Worm (Caenorhabditis elegans) whole organism, early embryonic: ENCODE results near the gene K02D10.4.

ENCODE experiments used
- B0310.2 ChIP-seq: sonication (generic microtip); optimal IDR thresholded peaks from 2 replicates; lab custom pipeline; 2016; ENCODE audit warnings: mild to moderate bottlenecking, missing genetic modification characterization, missing compliant biosample characterization
- F13C5.2 ChIP-seq: sonication (generic microtip); optimal IDR thresholded peaks from 2 replicates; lab custom pipeline; 2017; ENCODE audit warnings: mild to moderate bottlenecking, missing genetic modification characterization, inconsistent platforms, missing compliant biosample characterization
- aly-1 ChIP-seq: sonication (generic microtip); optimal IDR thresholded peaks from 2 replicates; lab custom pipeline; 2016; ENCODE audit warnings: missing genetic modification characterization, missing compliant biosample characterization
- ama-1 ChIP-seq: fragments of 150-350 bp; optimal IDR thresholded peaks from 2 replicates; lab custom pipeline; 2014
- ceh-13 ChIP-seq: fragments of 200-800 bp; sonication (Bioruptor generic); optimal IDR thresholded peaks from 2 replicates; lab custom pipeline; 2018; ENCODE audit warnings: mild to moderate bottlenecking, missing genetic modification characterization, missing compliant biosample characterization
- ceh-36 ChIP-seq: sonication (generic microtip); optimal IDR thresholded peaks from 2 replicates; lab custom pipeline; 2016; ENCODE audit warnings: missing genetic modification characterization, inconsistent platforms, missing compliant biosample characterization
- ets-7 ChIP-seq: sonication (generic microtip); optimal IDR thresholded peaks from 2 replicates; lab custom pipeline; 2016; ENCODE audit warnings: missing genotype, missing genetic modification characterization, missing compliant biosample characterization
- flt-1 ChIP-seq: fragments of 200-800 bp; sonication (Bioruptor generic); IDR thresholded peaks from 2 replicates; pipeline ENCODE4 v1.3.6; 2022; ENCODE audit warnings: missing genetic modification characterization, missing compliant biosample characterization
- hmbx-1 ChIP-seq: sonication (generic microtip); optimal IDR thresholded peaks from 2 replicates; lab custom pipeline; 2016; ENCODE audit warnings: mild to moderate bottlenecking, missing genetic modification characterization, missing compliant biosample characterization
- hmg-4 ChIP-seq: fragments of 200-800 bp; sonication (Bioruptor generic); optimal IDR thresholded peaks from 2 replicates; lab custom pipeline; 2018; ENCODE audit warnings: mild to moderate bottlenecking, missing genetic modification characterization, missing compliant biosample characterization
- hnd-1 ChIP-seq: sonication (generic microtip); optimal IDR thresholded peaks from 2 replicates; lab custom pipeline; 2016; ENCODE audit warnings: missing genetic modification characterization, missing compliant biosample characterization
- pes-1 ChIP-seq: fragments of 200-800 bp; sonication (Bioruptor generic); IDR thresholded peaks from 2 replicates; pipeline ENCODE4 v1.3.6; 2022; ENCODE audit warnings: missing genetic modification reagents, missing genetic modification characterization, missing compliant biosample characterization
- scrt-1 ChIP-seq: fragments of 200-800 bp; sonication (Bioruptor generic); IDR thresholded peaks from 2 replicates; pipeline ENCODE4 v1.3.6; 2022; ENCODE audit warnings: missing genetic modification characterization, missing compliant biosample characterization
- sea-1 ChIP-seq: fragments of 200-800 bp; sonication (Bioruptor generic); conservative IDR thresholded peaks from 2 replicates; pipeline ENCODE4 v1.3.6; 2022; ENCODE audit warnings: missing genetic modification characterization, missing compliant biosample characterization
- tbx-11 ChIP-seq: fragments of 200-800 bp; sonication (Bioruptor generic); IDR thresholded peaks from 2 replicates; pipeline ENCODE4 v1.3.6; 2022; ENCODE audit warnings: missing genetic modification characterization, missing compliant biosample characterization
- tbx-37 ChIP-seq: fragments of 200-800 bp; sonication (Bioruptor generic); conservative IDR thresholded peaks from 2 replicates; pipeline ENCODE4 v1.3.6; 2022; ENCODE audit warnings: missing genetic modification reagents, missing genetic modification characterization, missing compliant biosample characterization
- tra-4 ChIP-seq: sonication (generic microtip); optimal IDR thresholded peaks from 2 replicates; lab custom pipeline; 2017; ENCODE audit warnings: missing genetic modification characterization, missing compliant biosample characterization

The K02D10.4 gene

DNA sequence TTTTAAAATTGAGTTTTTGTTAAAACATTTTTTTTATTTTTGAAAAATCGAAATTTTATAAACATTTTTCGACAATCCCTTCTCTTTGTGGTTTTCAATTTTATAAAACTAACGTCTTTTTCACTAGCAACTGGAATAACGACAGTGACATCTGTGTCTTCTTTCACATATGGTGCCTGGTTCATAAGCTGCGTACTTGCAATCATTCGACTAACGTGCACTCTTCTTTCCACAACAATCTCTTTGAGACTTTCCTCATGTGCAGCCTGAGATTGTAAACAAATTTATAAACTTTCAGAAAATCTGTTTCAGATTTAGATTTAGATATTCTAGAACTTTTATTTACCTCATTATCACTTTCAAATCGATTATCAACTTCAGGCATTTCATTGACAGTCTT lies 14.8 kb downstream of the K02D10.4 start:
- TF ChIP-seq ceh-36 (tag; lab: Kevin White, UChicago), result no peak
- TF ChIP-seq aly-1 (tag; lab: Kevin White, UChicago), result no peak
- TF ChIP-seq hmbx-1 (tag; lab: Kevin White, UChicago), result no peak
- TF ChIP-seq B0310.2 (tag; lab: Kevin White, UChicago), result no peak
- TF ChIP-seq flt-1 (GFP tag; lab: Robert Waterston, UW), result no peak
- TF ChIP-seq ama-1 (lab: Kevin White, UChicago), result no peak
- no peak for TF ChIP-seq hnd-1 (tag; lab: Kevin White, UChicago)
- TF ChIP-seq hmg-4, result no peak
- TF ChIP-seq tbx-37 (GFP tag; lab: Robert Waterston, UW), result no peak
- no peak for TF ChIP-seq sea-1 (GFP tag; lab: Robert Waterston, UW)
- TF ChIP-seq pes-1 (GFP tag; lab: Robert Waterston, UW), result no peak
- no peak for TF ChIP-seq F13C5.2 (tag; lab: Kevin White, UChicago)
- no peak for TF ChIP-seq ets-7 (tag; lab: Kevin White, UChicago)
- no peak for TF ChIP-seq ceh-13
- no peak for TF ChIP-seq scrt-1

DNA sequence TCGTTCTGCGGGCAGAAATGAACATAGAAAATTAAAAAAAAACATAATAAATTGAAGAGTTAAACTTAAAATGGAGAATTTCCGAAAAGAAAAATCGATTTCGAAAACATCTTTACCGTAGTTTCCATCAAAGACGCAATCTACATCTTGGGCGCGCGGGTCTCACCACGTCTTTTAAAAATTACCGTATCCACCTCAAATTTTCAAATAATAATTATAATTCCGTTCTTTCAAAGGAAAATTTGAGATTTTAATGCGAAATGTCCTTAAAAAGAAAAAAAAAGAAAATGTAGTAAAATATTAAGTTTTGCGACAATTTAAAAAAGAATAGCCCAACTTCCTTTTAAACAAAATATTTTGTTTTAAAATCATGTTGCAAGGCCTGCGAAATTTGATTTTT lies 16.7 kb downstream of the K02D10.4 start:
- no peak for TF ChIP-seq hnd-1 (tag; lab: Kevin White, UChicago)
- no peak for TF ChIP-seq F13C5.2 (tag; lab: Kevin White, UChicago)
- no peak for TF ChIP-seq ceh-13
- no peak for TF ChIP-seq flt-1 (GFP tag; lab: Robert Waterston, UW)
- TF ChIP-seq tbx-11, result no peak
- no peak for TF ChIP-seq hmg-4
- no peak for TF ChIP-seq ceh-36 (tag; lab: Kevin White, UChicago)
- TF ChIP-seq ets-7 (tag; lab: Kevin White, UChicago), result no peak
- no peak for TF ChIP-seq tra-4 (tag; lab: Kevin White, UChicago)
- TF ChIP-seq sea-1 (GFP tag; lab: Robert Waterston, UW), result no peak
- no peak for TF ChIP-seq pes-1 (GFP tag; lab: Robert Waterston, UW)
- no peak for TF ChIP-seq B0310.2 (tag; lab: Kevin White, UChicago)

DNA sequence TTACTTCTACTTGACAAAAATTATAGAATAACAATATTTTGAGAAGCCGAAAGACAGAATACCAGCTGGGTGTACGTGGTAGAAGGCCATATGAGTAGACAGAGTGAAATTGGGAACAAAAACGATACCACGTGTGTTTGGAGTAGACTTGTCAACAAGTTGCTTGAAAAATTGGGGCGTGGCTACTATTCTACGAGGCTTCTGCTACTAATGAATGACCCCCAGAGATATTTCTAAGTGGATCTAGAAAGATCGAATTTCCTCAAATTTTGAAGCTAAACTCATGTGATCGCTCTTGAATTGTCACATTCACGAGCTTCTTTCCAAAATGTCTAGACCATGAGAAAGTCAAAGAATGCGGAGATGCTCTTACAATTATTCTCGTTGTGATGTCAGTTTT lies 17.8 kb downstream of the K02D10.4 start:
- TF ChIP-seq hmg-4 (no peak), tbx-11 (no peak), sea-1 (GFP tag; lab: Robert Waterston, UW) (no peak), flt-1 (GFP tag; lab: Robert Waterston, UW) (no peak), aly-1 (tag; lab: Kevin White, UChicago) (no peak), F13C5.2 (tag; lab: Kevin White, UChicago) (no peak), pes-1 (GFP tag; lab: Robert Waterston, UW) (no peak), ceh-13 (no peak), ceh-36 (tag; lab: Kevin White, UChicago) (no peak), tbx-37 (GFP tag; lab: Robert Waterston, UW) (no peak)

DNA sequence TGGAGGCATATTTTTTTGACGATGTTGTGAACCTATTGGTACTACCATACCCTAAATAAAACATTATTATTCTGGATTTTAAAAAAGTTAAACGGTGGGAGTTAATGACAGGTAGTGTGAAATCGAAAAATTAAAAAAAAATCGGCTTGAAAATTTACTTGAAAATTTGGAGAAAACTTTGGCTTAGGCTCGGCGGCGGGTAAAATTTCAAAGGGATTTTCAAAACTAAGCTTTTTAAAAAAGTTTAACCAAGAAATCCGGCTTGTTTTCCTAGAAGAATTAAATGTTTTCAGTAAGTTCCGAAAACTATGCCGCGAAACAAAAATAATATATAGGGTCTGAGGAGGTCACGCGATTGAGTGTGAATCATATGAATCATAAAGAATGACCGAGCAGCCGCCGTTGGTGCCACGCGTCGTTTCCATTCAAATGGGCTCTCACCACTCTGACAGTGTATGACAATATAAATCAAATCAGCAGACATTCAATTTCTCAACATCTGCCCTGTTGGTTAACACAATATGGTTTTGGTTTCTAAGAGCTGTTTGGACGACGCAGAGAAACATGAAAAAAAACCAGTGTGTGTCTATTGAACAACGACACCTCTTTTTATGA lies 18.7 kb downstream of the K02D10.4 start, which contains the start of gene aak-1:
Gene aak-1 (minus strand): TSS at position 51 of the 615 bp plus-strand sequence.
- no peak for TF ChIP-seq pes-1 (GFP tag; lab: Robert Waterston, UW)
- no peak for TF ChIP-seq ceh-13

DNA sequence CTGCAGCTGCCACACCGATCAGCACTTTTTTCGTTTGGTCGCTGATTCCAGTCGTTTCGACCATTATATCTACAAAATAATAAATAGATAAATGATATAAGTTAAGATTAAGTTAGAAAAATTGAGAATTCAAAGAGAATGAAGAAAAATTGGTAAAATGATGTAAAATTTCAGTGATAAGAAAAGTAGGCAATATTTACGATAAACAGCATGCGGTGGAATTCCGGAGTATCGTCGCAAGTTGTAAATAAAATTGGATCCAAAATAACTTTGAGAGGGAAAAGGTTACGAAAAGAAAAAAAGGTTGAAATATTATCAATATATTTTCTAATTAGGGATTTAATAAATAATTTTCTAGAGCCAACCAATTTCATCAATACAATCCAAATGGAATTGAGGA lies 25.1 kb downstream of the K02D10.4 start, which contains the start of gene tomm-70:
Gene tomm-70 (minus strand): TSS at position 69 of the 400 bp plus-strand sequence.
- TF ChIP-seq hnd-1 (tag; lab: Kevin White, UChicago), result no peak
- TF ChIP-seq hmbx-1 (tag; lab: Kevin White, UChicago), result no peak
- no peak for TF ChIP-seq sea-1 (GFP tag; lab: Robert Waterston, UW)
- no peak for TF ChIP-seq hmg-4
- no peak for TF ChIP-seq scrt-1
- no peak for TF ChIP-seq B0310.2 (tag; lab: Kevin White, UChicago)
- no peak for TF ChIP-seq flt-1 (GFP tag; lab: Robert Waterston, UW)
- TF ChIP-seq tbx-37 (GFP tag; lab: Robert Waterston, UW), result no peak
- TF ChIP-seq tbx-11, result no peak
- no peak for TF ChIP-seq F13C5.2 (tag; lab: Kevin White, UChicago)
- no peak for TF ChIP-seq pes-1 (GFP tag; lab: Robert Waterston, UW)

DNA sequence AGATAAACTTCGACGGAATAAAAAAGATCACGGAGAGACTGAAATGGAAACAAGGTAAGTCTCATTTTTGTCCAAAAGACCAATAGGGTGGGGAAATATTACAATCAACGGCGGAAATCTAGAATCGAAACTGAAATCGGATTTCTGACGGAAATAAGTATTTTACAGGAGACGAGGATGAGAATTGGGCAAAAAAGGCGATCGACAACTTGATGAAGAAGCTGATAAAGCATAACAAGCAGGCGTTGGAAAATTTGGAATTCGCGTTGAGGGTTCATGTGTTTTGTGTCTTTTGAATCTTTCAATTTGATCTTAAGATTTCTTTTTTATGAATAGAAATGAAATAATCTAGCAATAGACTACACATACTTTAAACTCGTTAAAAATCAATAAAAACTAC lies 29.2 kb downstream of the K02D10.4 start, which contains the start of gene ugtp-1:
Gene ugtp-1 (minus strand): TSS at position 101 of the 400 bp plus-strand sequence.
- TF ChIP-seq ceh-13 (no peak), ama-1 (lab: Kevin White, UChicago) (no peak), tbx-37 (GFP tag; lab: Robert Waterston, UW) (no peak), hmbx-1 (tag; lab: Kevin White, UChicago) (no peak), hnd-1 (tag; lab: Kevin White, UChicago) (no peak), hmg-4 (no peak), ets-7 (tag; lab: Kevin White, UChicago) (no peak), aly-1 (tag; lab: Kevin White, UChicago) (no peak), scrt-1 (no peak), tbx-11 (no peak), sea-1 (GFP tag; lab: Robert Waterston, UW) (no peak), ceh-36 (tag; lab: Kevin White, UChicago) (no peak)

DNA sequence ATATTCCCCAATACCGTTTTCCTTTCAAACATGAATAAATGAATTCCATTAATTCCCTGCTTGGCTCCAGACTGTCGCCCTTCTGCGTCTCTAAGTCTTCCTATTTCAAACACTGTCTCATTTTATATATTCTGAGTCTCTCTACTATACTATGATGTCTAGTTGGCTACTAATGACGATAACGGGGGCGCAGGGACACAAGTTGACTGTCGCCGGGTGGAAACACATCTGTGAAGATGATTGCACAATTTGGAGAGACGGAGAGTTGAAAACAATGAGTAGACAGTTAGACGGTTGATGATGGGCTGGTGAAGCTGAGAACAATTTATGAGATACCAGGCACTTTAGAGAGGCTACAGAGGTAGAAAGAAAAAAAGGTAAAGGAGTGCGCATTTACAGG lies 30.3 kb downstream of the K02D10.4 start, which contains the start of gene sma-2:
Gene sma-2 (plus strand): TSS at position 194 of the 400 bp plus-strand sequence.
- TF ChIP-seq flt-1 (GFP tag; lab: Robert Waterston, UW) (no peak), ceh-36 (tag; lab: Kevin White, UChicago) (no peak), hnd-1 (tag; lab: Kevin White, UChicago) (no peak), hmbx-1 (tag; lab: Kevin White, UChicago) (no peak), ama-1 (lab: Kevin White, UChicago) (no peak), tbx-37 (GFP tag; lab: Robert Waterston, UW) (no peak), sea-1 (GFP tag; lab: Robert Waterston, UW) (no peak), scrt-1 (no peak), pes-1 (GFP tag; lab: Robert Waterston, UW) (no peak), tra-4 (tag; lab: Kevin White, UChicago) (no peak), F13C5.2 (tag; lab: Kevin White, UChicago) (no peak), tbx-11 (no peak)
